Fruit fly (Drosophila melanogaster) whole organism, embryonic: ENCODE measurements around the gene Ubc4.

Experiments
- B-H2 ChIP-seq: fragments of 200-800 bp; sonication (Bioruptor generic); optimal IDR thresholded peaks from 2 replicates; lab custom pipeline; 2018; ENCODE audit warnings: missing biosample characterization, mild to moderate bottlenecking, missing genetic modification characterization
- CG10565 ChIP-seq: fragments of 200-800 bp; sonication (Bioruptor generic); optimal IDR thresholded peaks from 3 replicates; lab custom pipeline; 2016; ENCODE audit warnings: missing biosample characterization, mild to moderate bottlenecking, missing genetic modification characterization
- CG12659 ChIP-seq: fragments of 200-800 bp; sonication (Bioruptor generic); optimal IDR thresholded peaks from 3 replicates; lab custom pipeline; 2017; ENCODE audit warnings: mild to moderate bottlenecking, missing biosample characterization, missing genetic modification reagents, missing genetic modification characterization
- CG12942 ChIP-seq: fragments of 200-800 bp; sonication (Bioruptor generic); optimal IDR thresholded peaks from 3 replicates; lab custom pipeline; 2016; ENCODE audit warnings: missing biosample characterization, missing genetic modification characterization
- CG14014 ChIP-seq: fragments of 200-800 bp; sonication (Bioruptor generic); IDR thresholded peaks from 2 replicates; pipeline ENCODE4 v1.3.6; 2022; ENCODE audit warnings: missing biosample characterization, missing genetic modification characterization
- CG14441 ChIP-seq: fragments of 200-800 bp; sonication (Bioruptor generic); IDR thresholded peaks from 2 replicates; pipeline ENCODE4 v1.3.6; 2022; ENCODE audit warnings: missing biosample characterization, missing genetic modification characterization
- CG14860 ChIP-seq: fragments of 200-800 bp; sonication (Bioruptor generic); IDR thresholded peaks from 3 replicates; pipeline ENCODE4 v1.3.6; 2022; ENCODE audit warnings: missing biosample characterization, missing genetic modification characterization; ENCODE audit not compliant: partially characterized antibody
- CG15269 ChIP-seq: fragments of 200-800 bp; sonication (Bioruptor generic); optimal IDR thresholded peaks from 2 replicates; lab custom pipeline; 2018; ENCODE audit warnings: missing biosample characterization, mild to moderate bottlenecking, missing genetic modification characterization, moderate library complexity
- CG17829 ChIP-seq: fragments of 200-800 bp; optimal IDR thresholded peaks from 2 replicates; lab custom pipeline; 2019; ENCODE audit warnings: missing biosample characterization, mild to moderate bottlenecking, missing genetic modification characterization, moderate library complexity
- CG2120 ChIP-seq: fragments of 200-800 bp; sonication (Bioruptor generic); optimal IDR thresholded peaks from 3 replicates; lab custom pipeline; 2016; ENCODE audit warnings: missing biosample characterization, missing genetic modification characterization
- CG2129 ChIP-seq: fragments of 200-800 bp; sonication (Bioruptor generic); IDR thresholded peaks from 2 replicates; pipeline ENCODE4 v1.3.6; 2022; ENCODE audit warnings: missing biosample characterization, missing genetic modification characterization; ENCODE audit not compliant: partially characterized antibody
- CG31365 ChIP-seq: fragments of 200-800 bp; sonication (Bioruptor generic); optimal IDR thresholded peaks from 2 replicates; lab custom pipeline; 2018; ENCODE audit warnings: missing biosample characterization, mild to moderate bottlenecking, missing genetic modification characterization
- CG4328 ChIP-seq: fragments of 200-800 bp; sonication (Bioruptor generic); optimal IDR thresholded peaks from 3 replicates; lab custom pipeline; 2017; ENCODE audit warnings: missing biosample characterization, missing genetic modification reagents, missing genetic modification characterization
- CG6654 ChIP-seq: fragments of 200-800 bp; sonication (Bioruptor generic); optimal IDR thresholded peaks from 2 replicates; lab custom pipeline; 2017; ENCODE audit warnings: missing biosample characterization, mild to moderate bottlenecking, missing genetic modification characterization
- CG6791 ChIP-seq: fragments of 200-800 bp; sonication (Bioruptor generic); IDR thresholded peaks from 3 replicates; pipeline ENCODE4 v1.3.6; 2022; ENCODE audit warnings: missing biosample characterization, missing genetic modification characterization; ENCODE audit not compliant: partially characterized antibody
- CG6854 ChIP-seq: fragments of 200-800 bp; sonication (Bioruptor generic); optimal IDR thresholded peaks from 3 replicates; lab custom pipeline; 2017; ENCODE audit warnings: missing biosample characterization, mild to moderate bottlenecking, missing genetic modification characterization
- CG9727 ChIP-seq: fragments of 200-800 bp; sonication (Bioruptor generic); optimal IDR thresholded peaks from 3 replicates; lab custom pipeline; 2017; ENCODE audit warnings: missing biosample characterization, mild to moderate bottlenecking, missing genetic modification characterization
- CkIIα-i1 ChIP-seq: fragments of 200-800 bp; sonication (Bioruptor generic); IDR thresholded peaks from 2 replicates; pipeline ENCODE4 v1.3.6; 2022; ENCODE audit warnings: missing biosample characterization, missing genetic modification characterization
- D19A ChIP-seq: fragments of 200-800 bp; optimal IDR thresholded peaks from 3 replicates; lab custom pipeline; 2019; ENCODE audit warnings: missing biosample characterization, mild to moderate bottlenecking, missing genetic modification characterization, moderate library complexity
- Dek ChIP-seq: fragments of 200-800 bp; sonication (Bioruptor generic); optimal IDR thresholded peaks from 3 replicates; lab custom pipeline; 2019; ENCODE audit warnings: missing biosample characterization, mild to moderate bottlenecking, missing genetic modification characterization, moderate library complexity
- Dip2 ChIP-seq: fragments of 200-800 bp; sonication (Bioruptor generic); IDR thresholded peaks from 2 replicates; pipeline ENCODE4 v1.3.6; 2022; ENCODE audit warnings: missing biosample characterization, missing genetic modification characterization
- Ets65A ChIP-seq: fragments of 200-800 bp; sonication (Bioruptor generic); peaks from one replicate; lab custom pipeline; 2016; ENCODE audit warnings: missing biosample characterization, missing genetic modification characterization
- HLH54F ChIP-seq: fragments of 200-800 bp; sonication (Bioruptor generic); optimal IDR thresholded peaks from 3 replicates; lab custom pipeline; 2016; ENCODE audit warnings: missing biosample characterization, missing genetic modification characterization
- Kr ChIP-seq: fragments of 200-800 bp; sonication (Bioruptor generic); optimal IDR thresholded peaks from 2 replicates; lab custom pipeline; 2017; ENCODE audit warnings: missing biosample characterization, mild to moderate bottlenecking, missing genetic modification characterization
- Meics ChIP-seq: fragments of 200-800 bp; sonication (Bioruptor generic); optimal IDR thresholded peaks from 2 replicates; lab custom pipeline; 2017; ENCODE audit warnings: missing biosample characterization, mild to moderate bottlenecking, missing genetic modification characterization
- Vsx1 ChIP-seq: fragments of 200-800 bp; sonication (Bioruptor generic); optimal IDR thresholded peaks from 2 replicates; lab custom pipeline; 2017; ENCODE audit warnings: missing biosample characterization, mild to moderate bottlenecking, missing genetic modification characterization, missing genetic modification reagents
- YL-1 ChIP-seq: fragments of 200-800 bp; sonication (Bioruptor generic); optimal IDR thresholded peaks from 3 replicates; lab custom pipeline; 2017; ENCODE audit warnings: missing biosample characterization, mild to moderate bottlenecking, missing genetic modification characterization
- amos ChIP-seq: fragments of 200-800 bp; sonication (Bioruptor generic); IDR thresholded peaks from 2 replicates; pipeline ENCODE4 v1.3.6; 2022; ENCODE audit warnings: missing biosample characterization, missing genetic modification characterization; ENCODE audit not compliant: partially characterized antibody
- ci ChIP-seq: fragments of 200-800 bp; sonication (Bioruptor generic); IDR thresholded peaks from 3 replicates; pipeline ENCODE4 v1.3.6; 2022; ENCODE audit warnings: missing biosample characterization, missing genetic modification characterization
- dmrt11E ChIP-seq: fragments of 200-800 bp; sonication (Bioruptor generic); optimal IDR thresholded peaks from 3 replicates; lab custom pipeline; 2018; ENCODE audit warnings: missing biosample characterization, mild to moderate bottlenecking, missing genetic modification characterization, moderate library complexity
- dpn ChIP-seq, 2 experiments: fragments of 200-800 bp; sonication (Bioruptor generic); optimal IDR thresholded peaks; 3 replicates each; lab custom pipeline; 2016; ENCODE audit warnings: missing biosample characterization in 2 of 2, missing genetic modification characterization in 2 of 2
- eve ChIP-seq, 2 experiments: fragments of >200 bp; optimal IDR thresholded peaks; 2 replicates each; lab custom pipeline; 2017; ENCODE audit warnings: missing biosample characterization in 2 of 2, missing genetic modification characterization in 2 of 2
- exex ChIP-seq: fragments of 200-800 bp; sonication (Bioruptor generic); optimal IDR thresholded peaks from 4 replicates; lab custom pipeline; 2018; ENCODE audit warnings: missing biosample characterization, mild to moderate bottlenecking, missing genetic modification characterization, moderate library complexity
- fd64A ChIP-seq: fragments of 200-800 bp; sonication (Bioruptor generic); optimal IDR thresholded peaks from 3 replicates; lab custom pipeline; 2018; ENCODE audit warnings: missing biosample characterization, mild to moderate bottlenecking, missing genetic modification characterization
- gro ChIP-seq: fragments of 200-800 bp; sonication (Bioruptor generic); optimal IDR thresholded peaks from 2 replicates; lab custom pipeline; 2016; ENCODE audit warnings: missing biosample characterization, missing genetic modification characterization
- hb ChIP-seq: fragments of 200-800 bp; sonication (Bioruptor generic); IDR thresholded peaks from 3 replicates; pipeline ENCODE4 v1.3.6; 2022; ENCODE audit warnings: missing biosample characterization, missing genetic modification characterization; ENCODE audit not compliant: partially characterized antibody
- jigr1 ChIP-seq: fragments of 200-800 bp; sonication (Bioruptor generic); IDR thresholded peaks from 3 replicates; pipeline ENCODE4 v1.3.6; 2022; ENCODE audit warnings: missing biosample characterization, missing genetic modification characterization
- mld ChIP-seq: fragments of 200-800 bp; sonication (Bioruptor generic); IDR thresholded peaks from 3 replicates; pipeline ENCODE4 v1.3.6; 2022; ENCODE audit warnings: missing biosample characterization, missing genetic modification characterization; ENCODE audit not compliant: partially characterized antibody
- row ChIP-seq: fragments of 200-800 bp; sonication (Bioruptor generic); IDR thresholded peaks from 3 replicates; pipeline ENCODE4 v1.3.6; 2022; ENCODE audit warnings: missing biosample characterization, missing genetic modification characterization
- sc ChIP-seq, 3 experiments: fragments of >200 bp in 2 of 3; fragments of 200-800 bp in 1 of 3; sonication (Bioruptor generic) in 1 of 3; optimal IDR thresholded peaks; 2 replicates in 2 of 3; 3 replicates in 1 of 3; lab custom pipeline; 2017; ENCODE audit warnings: mild to moderate bottlenecking in 1 of 3, missing biosample characterization in 1 of 3, missing genetic modification characterization in 1 of 3, missing genetic modification reagents in 1 of 3
- sd ChIP-seq: fragments of 200-800 bp; sonication (Bioruptor generic); optimal IDR thresholded peaks from 3 replicates; lab custom pipeline; 2018; ENCODE audit warnings: missing biosample characterization, mild to moderate bottlenecking, missing genetic modification characterization, moderate library complexity
- shn ChIP-seq: fragments of 200-800 bp; sonication (Bioruptor generic); optimal IDR thresholded peaks from 3 replicates; lab custom pipeline; 2016; ENCODE audit warnings: missing biosample characterization, missing genetic modification characterization
- slbo ChIP-seq: fragments of 200-800 bp; sonication (Bioruptor generic); IDR thresholded peaks from 2 replicates; pipeline ENCODE4 v1.3.6; 2022; ENCODE audit warnings: missing biosample characterization, missing genetic modification characterization
- sug ChIP-seq: fragments of 200-800 bp; optimal IDR thresholded peaks from 2 replicates; lab custom pipeline; 2019; ENCODE audit warnings: missing biosample characterization, mild to moderate bottlenecking, missing genetic modification characterization, moderate library complexity
- tio ChIP-seq: fragments of 200-800 bp; sonication (Bioruptor generic); optimal IDR thresholded peaks from 2 replicates; lab custom pipeline; 2017; ENCODE audit warnings: missing biosample characterization, missing genetic modification characterization, inconsistent platforms
- vfl ChIP-seq: fragments of 200-800 bp; sonication (Bioruptor generic); optimal IDR thresholded peaks from 2 replicates; lab custom pipeline; 2016; ENCODE audit warnings: missing biosample characterization, missing genetic modification characterization
- zf30C ChIP-seq: fragments of 200-800 bp; sonication (Bioruptor generic); optimal IDR thresholded peaks from 3 replicates; lab custom pipeline; 2018; ENCODE audit warnings: missing biosample characterization, mild to moderate bottlenecking, missing genetic modification characterization
- zfh2 ChIP-seq: fragments of 200-800 bp; sonication (Bioruptor generic); optimal IDR thresholded peaks from 2 replicates; lab custom pipeline; 2016; ENCODE audit warnings: missing biosample characterization, missing genetic modification characterization

Gene Ubc4

dm6 chr3L:9713828-9714536, 15.8 kb downstream of the Ubc4 start, which contains the start of gene vsg (continued):
- TF ChIP-seq sc (optimal IDR thresholded peaks at IDR 0.05; lab: Kevin White, UChicago) (no peak), sc (GFP tag; optimal IDR thresholded peaks at IDR 0.05; lab: Kevin White, UChicago) (peak; percentile 70), sug (tag; lab: Kevin White, UChicago) (peak; percentile 91), CG9727 (GFP tag; lab: Kevin White, UChicago) (peak; percentile 91), CG17829 (tag; lab: Kevin White, UChicago) (peak; percentile 85), Vsx1 (GFP tag; lab: Kevin White, UChicago) (peak; percentile 41), CG12659 (peak; percentile 91), zfh2 (GFP tag; lab: Kevin White, UChicago) (peak; percentile 67), hb (GFP tag; lab: Robert Waterston, UW) (peak; percentile 80), Meics (GFP tag; lab: Kevin White, UChicago) (peak; percentile 85), YL-1 (GFP tag; lab: Kevin White, UChicago) (peak; percentile 62), row (GFP tag; lab: Robert Waterston, UW) (peak; percentile 92), Dip2 (GFP tag; lab: Robert Waterston, UW) (no peak), HLH54F (GFP tag; lab: Kevin White, UChicago) (peak; percentile 42), CG2120 (GFP tag; lab: Kevin White, UChicago) (peak; percentile 78), amos (GFP tag; lab: Robert Waterston, UW) (peak; percentile 97), slbo (GFP tag; lab: Robert Waterston, UW) (peak; percentile 78), mld (GFP tag; lab: Robert Waterston, UW) (peak; percentile 79; the same call in 2 of the 3 replicates), Ets65A (GFP tag; lab: Kevin White, UChicago) (peak; percentile 95), jigr1 (GFP tag; lab: Robert Waterston, UW) (peak; percentile 56; the same call in 1 of the 3 replicates), dpn (GFP tag; optimal IDR thresholded peaks at IDR 0.05; lab: Kevin White, UChicago) (peak; percentile 55 to 75), ci (GFP tag; lab: Robert Waterston, UW) (peak; percentile 16; the same call in 2 of the 3 replicates), eve (GFP tag; optimal IDR thresholded peaks at IDR 0.05; lab: Kevin White, UChicago) (no peak), CG31365 (tag; lab: Kevin White, UChicago) (no peak), tio (GFP tag; lab: Kevin White, UChicago) (no peak), gro (GFP tag; lab: Kevin White, UChicago) (no peak), CG6791 (GFP tag; lab: Robert Waterston, UW) (peak; percentile 91), dmrt11E (tag; lab: Kevin White, UChicago) (peak; percentile 83), D19A (tag; lab: Kevin White, UChicago) (peak; percentile 78), shn (peak; percentile 40), Kr (no peak), CG6854 (GFP tag; lab: Kevin White, UChicago) (no peak), CG14441 (peak; percentile 50), B-H2 (GFP tag; lab: Kevin White, UChicago) (peak; percentile 73), zf30C (peak; percentile 13), exex (peak; percentile 52), Dek (tag; lab: Kevin White, UChicago) (peak; percentile 81), vfl (GFP tag; lab: Kevin White, UChicago) (peak; percentile 62), CkIIα-i1 (no peak), sd (tag; lab: Kevin White, UChicago) (peak; percentile 16), CG2129 (GFP tag; lab: Robert Waterston, UW) (peak; percentile 57; the same call in 1 of the 2 replicates), CG6654 (GFP tag; lab: Kevin White, UChicago) (peak; percentile 53), CG12942 (GFP tag; lab: Kevin White, UChicago) (peak; percentile 75), CG4328 (peak; percentile 79), CG14860 (GFP tag; lab: Robert Waterston, UW) (peak; percentile 72), CG14014 (peak; percentile 66; the same call in 1 of the 2 replicates), fd64A (GFP tag; lab: Kevin White, UChicago) (no peak), CG10565 (GFP tag; lab: Kevin White, UChicago) (no peak), CG15269 (peak; percentile 86)
